Fruit fly (Drosophila melanogaster) whole organism: ENCODE measurements around the gene Gmd.

Experiments
- CG8478 ChIP-seq: fragments of >200 bp; optimal IDR thresholded peaks from 2 replicates; lab custom pipeline; 2018; ENCODE audit warnings: inconsistent platforms
- Dll ChIP-seq: fragments of >200 bp; optimal IDR thresholded peaks from 2 replicates; lab custom pipeline; 2017
- EcR ChIP-seq, 2 experiments: fragments of >200 bp; optimal IDR thresholded peaks; 2 replicates each; lab custom pipeline; 2017; ENCODE audit warnings: missing biosample characterization in 2 of 2, missing genetic modification characterization in 2 of 2, missing genetic modification reagents in 2 of 2
- pan ChIP-seq: fragments of >200 bp; optimal IDR thresholded peaks from 2 replicates; lab custom pipeline; 2017
- psq ChIP-seq: fragments of >200 bp; optimal IDR thresholded peaks from 2 replicates; lab custom pipeline; 2017

DNA sequence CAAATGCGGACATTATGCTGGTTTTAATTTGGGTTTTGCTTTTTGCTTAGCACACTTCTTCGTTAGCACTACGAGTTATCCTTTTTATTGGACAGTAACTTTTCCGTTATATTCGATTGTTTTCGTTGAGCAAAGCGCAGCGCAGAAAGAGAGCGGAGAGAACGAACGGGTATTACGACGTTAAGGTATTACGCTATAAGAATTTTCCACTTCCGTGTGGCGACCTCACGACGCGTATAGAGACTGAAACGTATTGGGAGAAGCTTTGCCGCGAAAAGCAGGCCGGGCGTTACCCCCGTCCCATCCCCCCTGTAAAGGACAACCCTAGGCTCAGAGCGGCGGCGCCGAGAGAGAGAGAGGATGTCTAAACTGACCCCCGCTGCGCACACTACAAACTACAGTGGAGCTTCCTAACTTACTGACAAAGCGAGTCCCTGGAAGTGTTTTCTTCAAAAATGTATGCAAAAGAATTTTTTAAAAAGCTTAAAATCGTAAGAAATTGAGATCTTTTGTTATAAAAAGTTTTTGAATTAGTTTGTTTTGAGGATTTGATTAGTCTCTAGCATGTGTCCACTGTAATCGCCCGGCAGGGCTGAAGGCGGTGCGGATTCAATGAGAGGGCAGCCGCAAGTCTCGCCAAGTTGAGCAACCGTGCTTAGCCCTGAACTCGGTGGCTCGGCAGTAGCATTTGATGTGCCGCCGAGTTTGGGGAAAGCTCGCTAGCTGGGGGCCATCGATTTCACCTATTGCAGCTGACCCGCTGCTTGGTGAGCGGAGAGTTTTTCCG, 28.0 kb upstream of the Gmd start:
- TF ChIP-seq CG8478 (lab: Kevin White, UChicago) = no peak
- TF ChIP-seq EcR (GFP tag; optimal IDR thresholded peaks at IDR 0.05; lab: Kevin White, UChicago) = no peak
- peak; percentile 65 for TF ChIP-seq pan (lab: Kevin White, UChicago)
- TF ChIP-seq Dll (lab: Kevin White, UChicago) = no peak
- TF ChIP-seq psq = no peak
